Fruit fly (Drosophila melanogaster) whole organism, pupa: ENCODE measurements around the gene CG43231.

ENCODE experiments used
- CG10348 ChIP-seq: fragments of 200-800 bp; sonication (Bioruptor generic); IDR thresholded peaks from 2 replicates; pipeline ENCODE4 v1.3.6; 2022; ENCODE audit warnings: missing biosample characterization, missing genetic modification characterization
- CG12605 ChIP-seq: fragments of 200-800 bp; sonication (Bioruptor generic); IDR thresholded peaks from 2 replicates; pipeline ENCODE4 v1.3.6; 2022; ENCODE audit warnings: missing biosample characterization, missing genetic modification characterization
- CG14655 ChIP-seq: fragments of 200-800 bp; sonication (Bioruptor generic); optimal IDR thresholded peaks from 3 replicates; lab custom pipeline; 2017; ENCODE audit warnings: mild to moderate bottlenecking, missing biosample characterization, missing genetic modification reagents, missing genetic modification characterization
- CG32121 ChIP-seq: fragments of 200-800 bp; sonication (Bioruptor generic); IDR thresholded peaks from 2 replicates; pipeline ENCODE4 v1.3.6; 2022; ENCODE audit warnings: missing biosample characterization, missing genetic modification characterization
- CG4496 ChIP-seq: fragments of 200-800 bp; sonication (Bioruptor generic); IDR thresholded peaks from 3 replicates; pipeline ENCODE4 v1.3.6; 2022; ENCODE audit warnings: missing biosample characterization, missing genetic modification characterization
- CG8159 ChIP-seq: fragments of 200-800 bp; sonication (Bioruptor generic); optimal IDR thresholded peaks from 3 replicates; lab custom pipeline; 2018; ENCODE audit warnings: missing biosample characterization, mild to moderate bottlenecking, missing genetic modification characterization, moderate library complexity
- EcR ChIP-seq: fragments of 200-800 bp; sonication (Bioruptor generic); optimal IDR thresholded peaks from 3 replicates; lab custom pipeline; 2019; ENCODE audit warnings: missing biosample characterization, missing genetic modification characterization, mild to moderate bottlenecking, moderate library complexity, missing genetic modification reagents
- Pif1A ChIP-seq: fragments of 200-800 bp; sonication (Bioruptor generic); optimal IDR thresholded peaks from 3 replicates; lab custom pipeline; 2016; ENCODE audit warnings: missing biosample characterization, missing genetic modification characterization
- fd96Ca ChIP-seq: fragments of 200-800 bp; sonication (Bioruptor generic); IDR thresholded peaks from 3 replicates; pipeline ENCODE4 v1.3.6; 2022; ENCODE audit warnings: missing biosample characterization, missing genetic modification characterization
- gl ChIP-seq: fragments of 200-800 bp; sonication (Bioruptor generic); optimal IDR thresholded peaks from 2 replicates; lab custom pipeline; 2018; ENCODE audit warnings: missing biosample characterization, mild to moderate bottlenecking, missing genetic modification characterization

DNA sequence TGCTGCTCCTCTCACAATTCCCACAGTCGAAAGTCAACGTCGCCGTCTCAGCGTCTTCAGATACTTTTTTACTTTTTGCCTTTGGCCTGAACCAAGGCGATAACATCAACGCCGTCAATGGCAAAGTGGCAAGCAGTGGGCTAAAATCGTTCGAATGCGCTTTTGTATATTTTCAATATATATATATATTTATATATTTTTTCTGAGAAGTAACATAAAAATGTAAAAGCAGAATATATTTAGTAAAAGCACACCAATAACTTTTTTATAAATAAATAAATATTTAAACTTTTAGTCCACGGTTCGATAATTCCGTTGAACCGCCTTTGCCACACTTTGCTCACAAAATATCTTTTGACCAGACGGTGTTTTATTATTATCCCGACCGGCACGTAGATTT is 45.7 kb downstream of the CG43231 start:
- TF ChIP-seq CG32121 (GFP tag; lab: Robert Waterston, UW) (no peak), CG8159 (tag; lab: Kevin White, UChicago) (peak; percentile 71), CG10348 (GFP tag; lab: Robert Waterston, UW) (no peak), EcR (GFP tag; lab: Kevin White, UChicago) (no peak), CG12605 (no peak), CG4496 (GFP tag; lab: Robert Waterston, UW) (no peak), CG14655 (GFP tag; lab: Kevin White, UChicago) (peak; percentile 54), Pif1A (GFP tag; lab: Kevin White, UChicago) (peak; percentile 12), gl (tag; lab: Kevin White, UChicago) (no peak), fd96Ca (GFP tag; lab: Robert Waterston, UW) (no peak)
